Worm (Caenorhabditis elegans) whole organism, late embryonic: Measurements from ENCODE around the gene mrp-1.

ENCODE experiments used
- F13H6.1 ChIP-seq: sonication (generic microtip); optimal IDR thresholded peaks from 2 replicates; lab custom pipeline; 2016; ENCODE audit warnings: missing genetic modification characterization, missing compliant biosample characterization
- T23F11.4 ChIP-seq: fragments of 200-800 bp; sonication (Bioruptor generic); optimal IDR thresholded peaks from 2 replicates; lab custom pipeline; 2018; ENCODE audit warnings: mild to moderate bottlenecking, missing genetic modification characterization, missing compliant biosample characterization
- ceh-31 ChIP-seq: sonication (generic microtip); optimal IDR thresholded peaks from 2 replicates; lab custom pipeline; 2016; ENCODE audit warnings: missing genetic modification characterization, missing compliant biosample characterization
- hlh-30 ChIP-seq: sonication (generic microtip); optimal IDR thresholded peaks from 2 replicates; lab custom pipeline; 2017; ENCODE audit warnings: antibody characterized with exemption, missing genetic modification characterization, missing compliant biosample characterization; ENCODE audit not compliant: insufficient read depth
- nfya-1 ChIP-seq: sonication (generic microtip); optimal IDR thresholded peaks from 2 replicates; lab custom pipeline; 2017; ENCODE audit warnings: missing genetic modification characterization, mild to moderate bottlenecking, missing compliant biosample characterization, antibody characterized with exemption, moderate library complexity
- rnt-1 ChIP-seq: sonication (generic microtip); optimal IDR thresholded peaks from 2 replicates; lab custom pipeline; 2016; ENCODE audit warnings: missing genetic modification characterization, missing compliant biosample characterization
- unc-42 ChIP-seq: sonication (generic microtip); optimal IDR thresholded peaks from 2 replicates; lab custom pipeline; 2016; ENCODE audit warnings: missing genotype, missing genetic modification characterization, missing compliant biosample characterization

ce11 chrX:573270-573669 lies 14.4 kb downstream of the mrp-1 start:
- TF ChIP-seq nfya-1 (tag; lab: Kevin White, UChicago), result no peak
- TF ChIP-seq T23F11.4, result no peak
- TF ChIP-seq hlh-30 (tag; lab: Kevin White, UChicago), result no peak
- no peak for TF ChIP-seq F13H6.1 (tag; lab: Kevin White, UChicago)
- no peak for TF ChIP-seq ceh-31 (tag; lab: Kevin White, UChicago)
- TF ChIP-seq unc-42, result no peak
- TF ChIP-seq rnt-1 (tag; lab: Kevin White, UChicago), result no peak
